Worm (Caenorhabditis elegans): ENCODE data around the gene cup-14.

The cup-14 gene

ce11 chrII:13872191-13872889 lies at the start of gene cup-14, which contains the start of gene ndub-8:
Gene cup-14, minus strand, starts transcription at chrII:13872241.
Gene ndub-8, plus strand, starts transcription at chrII:13872869.
- TF ChIP-seq nhr-10 (tag; optimal IDR thresholded peaks at IDR 0.05): no peak
- no peak for TF ChIP-seq ceh-32 (tag; optimal IDR thresholded peaks at IDR 0.05; ENCODE audit: poor library complexity)
- TF ChIP-seq fos-1 (tag; optimal IDR thresholded peaks at IDR 0.05): no peak
- no peak for TF ChIP-seq mxl-3 (GFP tag; optimal IDR thresholded peaks at IDR 0.05)
- no peak for TF ChIP-seq ceh-44 (GFP tag; IDR thresholded peaks at IDR 0.05)
- peak; percentile 6 for TF ChIP-seq attf-4 (tag; optimal IDR thresholded peaks at IDR 0.05)
- TF ChIP-seq lin-39 (tag; optimal IDR thresholded peaks at IDR 0.05): no peak
- TF ChIP-seq mdl-1 (tag; optimal IDR thresholded peaks at IDR 0.05): peak; percentile 61 to 85
- TF ChIP-seq D1046.2 (GFP tag; IDR thresholded peaks at IDR 0.05): peak; percentile 99
- peak; percentile 87 for TF ChIP-seq mep-1 (tag; optimal IDR thresholded peaks at IDR 0.05)
- peak; percentile 75 for TF ChIP-seq hlh-11 (tag; optimal IDR thresholded peaks at IDR 0.05)
- peak; percentile 77 for TF ChIP-seq aha-1 (tag)
- TF ChIP-seq set-16 (GFP tag; IDR thresholded peaks at IDR 0.05): no peak
- TF ChIP-seq zip-11 (GFP tag; IDR thresholded peaks at IDR 0.05): no peak
- TF ChIP-seq nhr-28 (tag; optimal IDR thresholded peaks at IDR 0.05): no peak
- peak; percentile 93 for TF ChIP-seq mes-2 (tag; optimal IDR thresholded peaks at IDR 0.05; ENCODE audit: poor library complexity, severe bottlenecking)
- TF ChIP-seq hmg-1.1 (GFP tag; IDR thresholded peaks at IDR 0.05): peak; percentile 81
- no peak for TF ChIP-seq F26F4.8 (GFP tag; conservative IDR thresholded peaks at IDR 0.05)
- TF ChIP-seq nhr-102 (tag; optimal IDR thresholded peaks at IDR 0.05): peak; percentile 71
- no peak for TF ChIP-seq sdz-12 (GFP tag; optimal IDR thresholded peaks at IDR 0.05)
- TF ChIP-seq egl-27 (tag; optimal IDR thresholded peaks at IDR 0.05): no peak
- TF ChIP-seq nhr-25 (tag; optimal IDR thresholded peaks at IDR 0.05; ENCODE audit: borderline replicate concordance, insufficient read depth): peak; percentile 44
- peak; percentile 98 to 100 for TF ChIP-seq lsy-2 (tag; optimal IDR thresholded peaks at IDR 0.05)
- TF ChIP-seq arid-1 (GFP tag; conservative IDR thresholded peaks at IDR 0.05): 0 out of 2 replicates have a peak, but pooled peaks have one; percentile 41
- TF ChIP-seq ama-1 (optimal IDR thresholded peaks at IDR 0.05): no peak
- TF ChIP-seq T20F7.1 (GFP tag; optimal IDR thresholded peaks at IDR 0.05): peak; percentile 70
- TF ChIP-seq lir-3 (tag; optimal IDR thresholded peaks at IDR 0.05): no peak
- peak; percentile 71 for TF ChIP-seq pha-4 (GFP tag; IDR thresholded peaks at IDR 0.05)
- peak; percentile 24 for TF ChIP-seq pha-4 (tag; optimal IDR thresholded peaks at IDR 0.05)
- TF ChIP-seq lim-7 (GFP tag; IDR thresholded peaks at IDR 0.05): no peak
- TF ChIP-seq ces-1 (GFP tag; optimal IDR thresholded peaks at IDR 0.05): peak; percentile 69
- TF ChIP-seq lin-38 (GFP tag; IDR thresholded peaks at IDR 0.05): peak; percentile 84
- peak; percentile 58 to 60 for TF ChIP-seq daf-16 (GFP tag; optimal IDR thresholded peaks at IDR 0.05)
- peak; percentile 83 for TF ChIP-seq daf-16 (tag; optimal IDR thresholded peaks at IDR 0.05)
- TF ChIP-seq duxl-1 (tag; optimal IDR thresholded peaks at IDR 0.05; ENCODE audit: poor library complexity): peak; percentile 51
- peak; percentile 25; the same call in 1 of the 2 replicates for TF ChIP-seq dmd-6 (GFP tag; IDR thresholded peaks at IDR 0.05)
- no peak for TF ChIP-seq Y105C5A.15 (GFP tag; IDR thresholded peaks at IDR 0.05)
- no peak for TF ChIP-seq lin-1 (GFP tag; IDR thresholded peaks at IDR 0.05)
- no peak for TF ChIP-seq tag-97 (GFP tag; IDR thresholded peaks at IDR 0.05)
- no peak for TF ChIP-seq nhr-41 (GFP tag; IDR thresholded peaks at IDR 0.05)
- TF ChIP-seq F37D6.2 (tag; optimal IDR thresholded peaks at IDR 0.05): peak; percentile 15
- TF ChIP-seq Y48G9A.11 (GFP tag; IDR thresholded peaks at IDR 0.05): no peak
- no peak for TF ChIP-seq Y75B8A.6 (GFP tag; IDR thresholded peaks at IDR 0.05)
- peak; percentile 87 for TF ChIP-seq fkh-10 (GFP tag; optimal IDR thresholded peaks at IDR 0.05)
- TF ChIP-seq zag-1 (tag; optimal IDR thresholded peaks at IDR 0.05): no peak
- TF ChIP-seq hif-1 (tag; optimal IDR thresholded peaks at IDR 0.05): peak in 1 of 2 experiments; percentile 67
- no peak for TF ChIP-seq lin-15B (tag; optimal IDR thresholded peaks at IDR 0.05)
- no peak for TF ChIP-seq ctbp-1 (GFP tag; IDR thresholded peaks at IDR 0.05)
- TF ChIP-seq rbr-2 (tag; optimal IDR thresholded peaks at IDR 0.05): peak; percentile 71
- peak; percentile 50 for TF ChIP-seq spr-1 (tag; optimal IDR thresholded peaks at IDR 0.05)

Data from whole organism, L4 larva.